Fruit fly (Drosophila melanogaster) whole organism, embryonic: ENCODE measurements around the gene alpha-Est3.

Experiments
- Bdp1 ChIP-seq: fragments of 200-800 bp; sonication (Bioruptor generic); optimal IDR thresholded peaks from 3 replicates; lab custom pipeline; 2016; ENCODE audit warnings: missing biosample characterization, missing genetic modification characterization
- Blimp-1 ChIP-seq: fragments of 200-800 bp; sonication (Bioruptor generic); optimal IDR thresholded peaks from 3 replicates; lab custom pipeline; 2018; ENCODE audit warnings: missing biosample characterization, missing genetic modification characterization, mild to moderate bottlenecking, moderate library complexity, missing genetic modification reagents
- CG12071 ChIP-seq: fragments of 200-800 bp; sonication (Bioruptor generic); optimal IDR thresholded peaks from 3 replicates; lab custom pipeline; 2018; ENCODE audit warnings: missing biosample characterization, mild to moderate bottlenecking, missing genetic modification characterization
- CG12236 ChIP-seq: fragments of 200-800 bp; sonication (Bioruptor generic); optimal IDR thresholded peaks from 2 replicates; lab custom pipeline; 2016; ENCODE audit warnings: missing biosample characterization, missing genetic modification characterization
- CG12769 ChIP-seq: fragments of 200-800 bp; sonication (Bioruptor generic); optimal IDR thresholded peaks from 2 replicates; lab custom pipeline; 2019; ENCODE audit warnings: missing biosample characterization, mild to moderate bottlenecking, missing genetic modification characterization, moderate library complexity
- CG15269 ChIP-seq: fragments of 200-800 bp; sonication (Bioruptor generic); optimal IDR thresholded peaks from 2 replicates; lab custom pipeline; 2018; ENCODE audit warnings: missing biosample characterization, mild to moderate bottlenecking, missing genetic modification characterization, moderate library complexity
- CG15514 ChIP-seq: fragments of 200-800 bp; sonication (Bioruptor generic); optimal IDR thresholded peaks from 3 replicates; lab custom pipeline; 2017; ENCODE audit warnings: missing biosample characterization, missing genetic modification characterization, mild to moderate bottlenecking, moderate library complexity, missing genetic modification reagents
- CG17359 ChIP-seq: fragments of 200-800 bp; sonication (Bioruptor generic); optimal IDR thresholded peaks from 3 replicates; lab custom pipeline; 2018; ENCODE audit warnings: missing biosample characterization, mild to moderate bottlenecking, missing genetic modification characterization, moderate library complexity
- CG17829 ChIP-seq: fragments of 200-800 bp; optimal IDR thresholded peaks from 2 replicates; lab custom pipeline; 2019; ENCODE audit warnings: missing biosample characterization, mild to moderate bottlenecking, missing genetic modification characterization, moderate library complexity
- CG1792 ChIP-seq: fragments of 200-800 bp; sonication (Bioruptor generic); optimal IDR thresholded peaks from 2 replicates; lab custom pipeline; 2016; ENCODE audit warnings: missing biosample characterization, missing genetic modification characterization
- CG18599 ChIP-seq: fragments of 200-800 bp; sonication (Bioruptor generic); optimal IDR thresholded peaks from 3 replicates; lab custom pipeline; 2017; ENCODE audit warnings: missing biosample characterization, missing genetic modification characterization, mild to moderate bottlenecking, moderate library complexity, missing genetic modification reagents
- CG2199 ChIP-seq: fragments of 200-800 bp; sonication (Bioruptor generic); IDR thresholded peaks from 3 replicates; pipeline ENCODE4 v1.3.6; 2022; ENCODE audit warnings: missing biosample characterization, missing genetic modification characterization
- CG30403 ChIP-seq: fragments of 200-800 bp; sonication (Bioruptor generic); optimal IDR thresholded peaks from 3 replicates; lab custom pipeline; 2016; ENCODE audit warnings: missing biosample characterization, missing genetic modification characterization
- CG34376 ChIP-seq: fragments of 200-800 bp; sonication (Bioruptor generic); optimal IDR thresholded peaks from 2 replicates; lab custom pipeline; 2018; ENCODE audit warnings: missing biosample characterization, mild to moderate bottlenecking, missing genetic modification characterization
- CG4707 ChIP-seq: fragments of 200-800 bp; sonication (Bioruptor generic); optimal IDR thresholded peaks from 2 replicates; lab custom pipeline; 2018; ENCODE audit warnings: missing biosample characterization, mild to moderate bottlenecking, missing genetic modification characterization, moderate library complexity
- CG4730 ChIP-seq: fragments of 200-800 bp; sonication (Bioruptor generic); IDR thresholded peaks from 2 replicates; pipeline ENCODE4 v1.3.6; 2022; ENCODE audit warnings: missing biosample characterization, missing genetic modification characterization
- CG7987 ChIP-seq: fragments of 200-800 bp; sonication (Bioruptor generic); optimal IDR thresholded peaks from 2 replicates; lab custom pipeline; 2018; ENCODE audit warnings: missing biosample characterization, mild to moderate bottlenecking, missing genetic modification characterization, moderate library complexity
- CG8290 ChIP-seq, 3 experiments: fragments of 200-800 bp; sonication (Bioruptor generic); optimal IDR thresholded peaks; 2 replicates each; lab custom pipeline; 2016 to 2019; ENCODE audit warnings: missing biosample characterization in 3 of 3, missing genetic modification characterization in 3 of 3, mild to moderate bottlenecking in 2 of 3, moderate library complexity in 1 of 3
- Dfd ChIP-seq, 2 experiments: fragments of >200 bp; optimal IDR thresholded peaks; 2 replicates each; lab custom pipeline; 2017; ENCODE audit warnings: missing biosample characterization in 2 of 2, missing genetic modification characterization in 2 of 2
- Doc2 ChIP-seq: fragments of 200-800 bp; sonication (Bioruptor generic); IDR thresholded peaks from 2 replicates; pipeline ENCODE4 v1.3.6; 2022; ENCODE audit warnings: missing biosample characterization, missing genetic modification characterization
- HmgZ ChIP-seq: fragments of 200-800 bp; sonication (Bioruptor generic); optimal IDR thresholded peaks from 2 replicates; lab custom pipeline; 2018; ENCODE audit warnings: missing biosample characterization, mild to moderate bottlenecking, missing genetic modification characterization
- Jarid2 ChIP-seq: fragments of 200-800 bp; sonication (Bioruptor generic); optimal IDR thresholded peaks from 3 replicates; lab custom pipeline; 2017; ENCODE audit warnings: mild to moderate bottlenecking, missing biosample characterization, missing genetic modification reagents, missing genetic modification characterization
- MTF-1 ChIP-seq: fragments of 200-800 bp; sonication (Bioruptor generic); optimal IDR thresholded peaks from 2 replicates; lab custom pipeline; 2018; ENCODE audit warnings: missing biosample characterization, mild to moderate bottlenecking, missing genetic modification characterization, borderline replicate concordance
- Med ChIP-seq: fragments of 200-800 bp; sonication (Bioruptor generic); peaks from one replicate; lab custom pipeline; 2016; ENCODE audit warnings: missing biosample characterization, missing genetic modification characterization, mild to moderate bottlenecking, inconsistent platforms, moderate library complexity
- Pdp1 ChIP-seq, 2 experiments: fragments of 200-800 bp; sonication (Bioruptor generic); optimal IDR thresholded peaks; 3 replicates each; lab custom pipeline; 2016; ENCODE audit warnings: missing biosample characterization in 2 of 2, missing genetic modification characterization in 2 of 2, mild to moderate bottlenecking in 1 of 2, moderate library complexity in 1 of 2
- Xbp1 ChIP-seq: fragments of 200-800 bp; sonication (Bioruptor generic); optimal IDR thresholded peaks from 3 replicates; lab custom pipeline; 2016; ENCODE audit warnings: missing biosample characterization, mild to moderate bottlenecking, missing genetic modification characterization
- al ChIP-seq: fragments of 200-800 bp; sonication (Bioruptor generic); IDR thresholded peaks from 2 replicates; pipeline ENCODE4 v1.3.6; 2022; ENCODE audit warnings: missing biosample characterization, missing genetic modification characterization
- az2 ChIP-seq: fragments of 200-800 bp; sonication (Bioruptor generic); optimal IDR thresholded peaks from 3 replicates; lab custom pipeline; 2016; ENCODE audit warnings: missing biosample characterization, missing genetic modification characterization
- cg ChIP-seq: fragments of 200-800 bp; sonication (Bioruptor generic); optimal IDR thresholded peaks from 3 replicates; lab custom pipeline; 2019; ENCODE audit warnings: missing biosample characterization, mild to moderate bottlenecking, missing genetic modification characterization, moderate library complexity
- chif ChIP-seq, 2 experiments: fragments of 200-800 bp; sonication (Bioruptor generic); optimal IDR thresholded peaks; 3 replicates each; lab custom pipeline; 2016; ENCODE audit warnings: missing biosample characterization in 2 of 2, missing genetic modification characterization in 2 of 2
- chinmo ChIP-seq: fragments of 200-800 bp; sonication (Bioruptor generic); IDR thresholded peaks from 4 replicates; pipeline ENCODE4 v1.3.6; 2022; ENCODE audit warnings: missing biosample characterization, missing genetic modification characterization; ENCODE audit not compliant: partially characterized antibody
- chm ChIP-seq: fragments of 200-800 bp; sonication (Bioruptor generic); IDR thresholded peaks from 2 replicates; pipeline ENCODE4 v1.3.6; 2022; ENCODE audit warnings: missing biosample characterization, missing genetic modification characterization
- cwo ChIP-seq: fragments of 200-800 bp; sonication (Bioruptor generic); optimal IDR thresholded peaks from 3 replicates; lab custom pipeline; 2017; ENCODE audit warnings: missing biosample characterization, missing genetic modification characterization, mild to moderate bottlenecking, moderate library complexity, missing genetic modification reagents
- exex ChIP-seq: fragments of 200-800 bp; sonication (Bioruptor generic); optimal IDR thresholded peaks from 4 replicates; lab custom pipeline; 2018; ENCODE audit warnings: missing biosample characterization, mild to moderate bottlenecking, missing genetic modification characterization, moderate library complexity
- gro ChIP-seq: fragments of 200-800 bp; sonication (Bioruptor generic); optimal IDR thresholded peaks from 2 replicates; lab custom pipeline; 2016; ENCODE audit warnings: missing biosample characterization, missing genetic modification characterization
- inv ChIP-seq: fragments of 200-800 bp; sonication (Bioruptor generic); IDR thresholded peaks from 2 replicates; pipeline ENCODE4 v1.3.6; 2022; ENCODE audit warnings: missing biosample characterization, missing genetic modification characterization; ENCODE audit not compliant: partially characterized antibody
- lab ChIP-seq: fragments of 200-800 bp; sonication (Bioruptor generic); optimal IDR thresholded peaks from 3 replicates; lab custom pipeline; 2017; ENCODE audit warnings: missing biosample characterization, missing genetic modification characterization, mild to moderate bottlenecking, moderate library complexity, missing genetic modification reagents
- nau ChIP-seq: fragments of 200-800 bp; sonication (Bioruptor generic); optimal IDR thresholded peaks from 3 replicates; lab custom pipeline; 2017; ENCODE audit warnings: missing biosample characterization, mild to moderate bottlenecking, missing genetic modification characterization, missing genetic modification reagents
- scrt ChIP-seq: fragments of 200-800 bp; sonication (Bioruptor generic); optimal IDR thresholded peaks from 2 replicates; lab custom pipeline; 2018; ENCODE audit warnings: missing biosample characterization, mild to moderate bottlenecking, missing genetic modification characterization, moderate library complexity
- sd ChIP-seq: fragments of 200-800 bp; sonication (Bioruptor generic); optimal IDR thresholded peaks from 3 replicates; lab custom pipeline; 2018; ENCODE audit warnings: missing biosample characterization, mild to moderate bottlenecking, missing genetic modification characterization, moderate library complexity
- sens ChIP-seq: fragments of 200-800 bp; sonication (Bioruptor generic); peaks from one replicate; lab custom pipeline; 2016; ENCODE audit warnings: missing biosample characterization, missing genetic modification characterization
- stwl ChIP-seq: fragments of 200-800 bp; sonication (Bioruptor generic); optimal IDR thresholded peaks from 3 replicates; lab custom pipeline; 2018; ENCODE audit warnings: missing biosample characterization, mild to moderate bottlenecking, missing genetic modification characterization, moderate library complexity
- sug ChIP-seq: fragments of 200-800 bp; optimal IDR thresholded peaks from 2 replicates; lab custom pipeline; 2019; ENCODE audit warnings: missing biosample characterization, mild to moderate bottlenecking, missing genetic modification characterization, moderate library complexity

alpha-Est3 gene

DNA sequence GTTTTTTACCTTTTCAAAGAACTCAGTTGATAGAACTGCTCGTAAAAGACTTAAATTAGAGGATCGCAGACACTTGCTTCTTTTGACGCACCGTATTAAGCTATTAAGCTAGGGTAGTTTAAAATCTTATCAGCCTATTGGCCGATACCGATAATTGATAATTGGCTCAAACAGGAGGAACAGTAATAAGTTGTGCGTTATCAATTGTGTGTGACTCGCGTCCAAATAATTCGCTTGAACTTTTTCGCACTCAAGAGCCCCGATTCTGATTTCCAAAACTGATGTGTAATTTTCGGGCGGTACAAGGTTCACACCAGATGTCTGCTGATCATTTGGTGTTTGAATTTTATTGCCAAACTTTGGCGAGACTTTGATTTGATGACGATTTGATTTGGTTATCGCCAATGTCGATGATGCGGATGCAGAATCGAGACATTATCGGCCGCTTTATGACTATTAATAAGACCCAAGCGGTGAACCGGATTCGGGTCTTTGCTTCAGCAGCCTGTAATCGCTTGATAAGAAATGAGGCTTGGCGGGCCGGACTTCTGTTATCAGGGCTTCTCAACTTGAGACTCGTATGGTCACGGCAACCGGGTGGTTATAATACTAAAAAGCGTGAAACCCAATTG, 27.1 kb downstream of the alpha-Est3 start:
- TF ChIP-seq Blimp-1 (GFP tag; lab: Kevin White, UChicago) (no peak), sug (tag; lab: Kevin White, UChicago) (peak; percentile 80), chif (GFP tag; optimal IDR thresholded peaks at IDR 0.05; lab: Kevin White, UChicago) (no peak), cwo (GFP tag; lab: Kevin White, UChicago) (peak; percentile 1), sd (peak; percentile 51), exex (tag; lab: Kevin White, UChicago) (peak; percentile 85), Pdp1 (GFP tag; optimal IDR thresholded peaks at IDR 0.05; lab: Kevin White, UChicago) (peak in 1 of 2 experiments; percentile 1), MTF-1 (no peak), lab (GFP tag; lab: Kevin White, UChicago) (peak; percentile 17), CG34376 (GFP tag; lab: Kevin White, UChicago) (peak; percentile 74)

DNA sequence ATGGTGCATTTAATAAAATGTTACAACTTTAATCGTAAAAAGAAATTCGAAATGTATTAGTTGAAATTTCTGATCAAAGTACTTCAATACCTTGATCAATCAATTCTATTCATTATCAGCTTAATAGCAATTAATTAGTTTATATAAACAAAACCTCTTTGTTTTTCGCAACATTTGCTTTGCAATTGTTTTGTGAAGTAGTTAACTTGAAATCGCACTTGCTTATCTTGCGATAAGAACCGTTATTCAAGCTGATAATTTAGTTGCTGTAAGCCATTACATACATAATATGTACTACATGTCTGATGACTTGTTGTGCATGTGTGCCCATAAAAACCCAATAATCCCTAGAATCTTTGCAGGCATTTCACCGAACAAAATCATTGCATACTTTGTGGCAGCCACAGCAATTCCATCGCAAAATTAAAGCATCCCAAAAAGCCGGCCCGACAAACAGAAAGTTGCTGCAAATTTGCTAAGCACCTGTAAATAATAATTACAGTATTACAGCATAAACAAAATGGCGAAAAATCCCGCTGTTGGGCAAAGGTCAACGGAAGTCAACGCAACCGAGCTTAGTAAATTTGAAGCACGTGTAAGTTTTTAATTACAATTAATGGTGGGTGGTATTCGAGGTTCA, 33.1 kb downstream of the alpha-Est3 start:
- TF ChIP-seq chinmo (GFP tag; lab: Robert Waterston, UW) (0 out of 4 replicates have a peak, but pooled peaks have one; percentile 58), CG8290 (GFP tag; optimal IDR thresholded peaks at IDR 0.05; lab: Kevin White, UChicago) (no peak), CG8290 (tag; optimal IDR thresholded peaks at IDR 0.05; lab: Kevin White, UChicago) (peak in 1 of 2 experiments; percentile 27), Bdp1 (GFP tag; lab: Kevin White, UChicago) (no peak), sens (GFP tag; lab: Kevin White, UChicago) (peak; percentile 74), Med (GFP tag; lab: Kevin White, UChicago) (peak; percentile 56), stwl (tag; lab: Kevin White, UChicago) (peak; percentile 21), cg (GFP tag; lab: Kevin White, UChicago) (peak; percentile 19), CG2199 (0 out of 3 replicates have a peak, but pooled peaks have one; percentile 11), CG30403 (GFP tag; lab: Kevin White, UChicago) (no peak), Dfd (GFP tag; optimal IDR thresholded peaks at IDR 0.05; lab: Kevin White, UChicago) (no peak), inv (no peak), Doc2 (GFP tag; lab: Robert Waterston, UW) (no peak), CG7987 (GFP tag; lab: Kevin White, UChicago) (no peak), CG12769 (tag; lab: Kevin White, UChicago) (peak; percentile 7), gro (peak; percentile 10), HmgZ (tag; lab: Kevin White, UChicago) (peak; percentile 48), nau (GFP tag; lab: Kevin White, UChicago) (no peak), exex (tag; lab: Kevin White, UChicago) (peak; percentile 86), CG1792 (GFP tag; lab: Kevin White, UChicago) (no peak), CG17359 (tag; lab: Kevin White, UChicago) (no peak), Jarid2 (GFP tag; lab: Kevin White, UChicago) (no peak), Pdp1 (GFP tag; optimal IDR thresholded peaks at IDR 0.05; lab: Kevin White, UChicago) (peak in 1 of 2 experiments; percentile 74)

DNA sequence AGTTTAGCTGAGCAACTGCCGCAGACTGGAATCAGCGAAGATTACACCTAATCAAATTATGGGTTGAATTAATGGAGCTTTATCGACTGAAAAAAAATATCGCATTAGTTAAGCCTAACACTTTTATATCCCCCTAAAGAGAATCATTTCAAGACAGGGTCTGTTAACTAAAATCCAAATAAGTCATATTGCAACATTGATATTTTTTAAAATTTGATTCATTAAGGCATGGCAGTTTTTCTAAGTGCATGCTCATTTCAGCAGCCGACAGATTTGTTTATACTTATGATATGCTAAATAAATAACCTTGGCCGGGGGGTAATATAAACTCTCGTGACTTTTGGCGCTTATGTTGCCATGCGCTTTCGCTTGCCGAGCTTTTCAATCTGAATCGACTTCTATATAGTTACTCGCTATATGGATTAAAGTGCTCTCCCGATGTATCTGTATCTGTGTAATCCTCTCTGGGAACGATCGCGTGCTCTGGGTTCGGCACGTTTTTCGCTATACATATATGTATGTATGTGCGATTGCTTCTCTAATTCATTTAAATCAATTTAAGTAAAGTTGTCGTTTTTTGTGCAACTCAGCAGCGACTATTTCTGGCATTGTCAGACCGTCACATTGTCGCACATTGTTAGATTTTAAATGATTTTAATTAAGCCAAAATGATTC, 35.0 kb downstream of the alpha-Est3 start:
- TF ChIP-seq CG18599 (GFP tag; lab: Kevin White, UChicago) (peak; percentile 95), chm (GFP tag; lab: Robert Waterston, UW) (no peak), CG7987 (GFP tag; lab: Kevin White, UChicago) (peak; percentile 63), CG1792 (GFP tag; lab: Kevin White, UChicago) (peak; percentile 82), CG15269 (peak; percentile 86), al (GFP tag; lab: Robert Waterston, UW) (peak; percentile 93), Xbp1 (GFP tag; lab: Kevin White, UChicago) (peak; percentile 74), CG12071 (GFP tag; lab: Kevin White, UChicago) (peak; percentile 79), az2 (GFP tag; lab: Kevin White, UChicago) (peak; percentile 65), CG4730 (peak; percentile 62), CG17829 (tag; lab: Kevin White, UChicago) (no peak), CG15514 (GFP tag; lab: Kevin White, UChicago) (peak; percentile 86), scrt (GFP tag; lab: Kevin White, UChicago) (peak; percentile 85), CG12236 (GFP tag; lab: Kevin White, UChicago) (peak; percentile 27), CG4707 (GFP tag; lab: Kevin White, UChicago) (no peak)
